Fruit fly (Drosophila melanogaster): ENCODE results near the gene CG17380.

Gene CG17380

DNA sequence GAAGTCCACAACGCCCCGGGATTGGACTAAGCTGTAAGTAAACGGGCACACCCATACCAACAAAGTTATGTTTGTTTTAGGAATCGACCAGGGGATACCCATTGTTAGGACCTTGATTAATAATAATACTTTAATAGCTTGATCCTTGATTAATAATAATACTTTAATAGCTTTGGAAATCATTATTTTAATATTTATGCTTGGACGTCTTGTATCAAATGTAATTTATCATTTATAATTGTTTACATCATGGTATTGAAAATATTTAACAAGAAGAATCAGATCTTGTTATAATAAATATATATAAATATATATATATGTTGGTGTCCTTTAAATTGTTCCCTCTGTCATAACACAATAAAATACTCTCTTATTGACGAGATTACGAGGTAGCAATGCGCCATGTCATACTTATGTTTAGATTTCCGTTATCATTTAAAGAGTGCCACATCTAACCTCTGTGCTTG is 46.6 kb downstream of the CG17380 start (continued):
- TF ChIP-seq CG2199 (GFP tag; IDR thresholded peaks at IDR 0.05) = no peak
- peak; percentile 68 for TF ChIP-seq trem (tag; optimal IDR thresholded peaks at IDR 0.05)
- TF ChIP-seq CG10565 (GFP tag; optimal IDR thresholded peaks at IDR 0.05) = no peak
- TF ChIP-seq CG12299 (tag; optimal IDR thresholded peaks at IDR 0.05) = peak; percentile 67
- no peak for TF ChIP-seq HLH4C (GFP tag; IDR thresholded peaks at IDR 0.05; ENCODE audit: partially characterized antibody)
- TF ChIP-seq NFAT (GFP tag; IDR thresholded peaks at IDR 0.05) = peak; percentile 53
- peak; percentile 49 for TF ChIP-seq CG6654 (GFP tag; optimal IDR thresholded peaks at IDR 0.05)
- TF ChIP-seq cg (GFP tag; optimal IDR thresholded peaks at IDR 0.05) = peak; percentile 59
- TF ChIP-seq CG7745 (tag; optimal IDR thresholded peaks at IDR 0.05) = no peak
- peak; percentile 68 for TF ChIP-seq Nf-YA (GFP tag; IDR thresholded peaks at IDR 0.05)
- TF ChIP-seq Lpt (GFP tag; optimal IDR thresholded peaks at IDR 0.05) = no peak
- TF ChIP-seq Hr3 (GFP tag; optimal IDR thresholded peaks at IDR 0.05) = peak; percentile 89
- TF ChIP-seq Hr78 (GFP tag; optimal IDR thresholded peaks at IDR 0.05) = peak in 1 of 2 experiments; percentile 63
- peak; percentile 95 for TF ChIP-seq gem (tag; optimal IDR thresholded peaks at IDR 0.05)
- peak; percentile 31 for TF ChIP-seq MTF-1 (GFP tag; optimal IDR thresholded peaks at IDR 0.05; ENCODE audit: borderline replicate concordance)
- peak; percentile 73 for TF ChIP-seq B-H1 (GFP tag; IDR thresholded peaks at IDR 0.05)
- TF ChIP-seq danr (GFP tag; IDR thresholded peaks at IDR 0.05) = 0 out of 2 replicates have a peak, but pooled peaks have one; percentile 14
- TF ChIP-seq gce (GFP tag; IDR thresholded peaks at IDR 0.05) = peak; percentile 66; the same call in 1 of the 3 replicates
- TF ChIP-seq Tbp (GFP tag; optimal IDR thresholded peaks at IDR 0.05) = no peak
- peak; percentile 39 for TF ChIP-seq CG4617 (GFP tag; optimal IDR thresholded peaks at IDR 0.05; ENCODE audit: borderline replicate concordance)
- peak; percentile 92 for TF ChIP-seq CG18262 (tag; optimal IDR thresholded peaks at IDR 0.05)
- peak; percentile 60 for TF ChIP-seq croc (GFP tag; conservative IDR thresholded peaks at IDR 0.05)
- peak; percentile 91 for TF ChIP-seq Sox100B (GFP tag; optimal IDR thresholded peaks at IDR 0.05)
- TF ChIP-seq gsb (GFP tag; IDR thresholded peaks at IDR 0.05) = peak; percentile 55; the same call in 1 of the 2 replicates
- TF ChIP-seq tin (GFP tag; optimal IDR thresholded peaks at IDR 0.05) = peak; percentile 62
- no peak for TF ChIP-seq Atf-2 (GFP tag; optimal IDR thresholded peaks at IDR 0.05)
- peak; percentile 78 for TF ChIP-seq CG3726 (GFP tag; IDR thresholded peaks at IDR 0.05)
- TF ChIP-seq sna (GFP tag; IDR thresholded peaks at IDR 0.05; ENCODE audit: partially characterized antibody) = no peak
- TF ChIP-seq CG18619 (GFP tag; optimal IDR thresholded peaks at IDR 0.05) = peak; percentile 88
- peak; percentile 81 for TF ChIP-seq stc (GFP tag; IDR thresholded peaks at IDR 0.05)
- TF ChIP-seq CG10462 (GFP tag; optimal IDR thresholded peaks at IDR 0.05) = peak; percentile 73
- no peak for TF ChIP-seq YL-1 (GFP tag; optimal IDR thresholded peaks at IDR 0.05)
- peak; percentile 90 for TF ChIP-seq CG9727 (GFP tag; optimal IDR thresholded peaks at IDR 0.05)
- TF ChIP-seq CG3065 (GFP tag; optimal IDR thresholded peaks at IDR 0.05) = peak; percentile 56
- peak; percentile 83 for TF ChIP-seq CG18599 (GFP tag; optimal IDR thresholded peaks at IDR 0.05)
- TF ChIP-seq Aef1 (GFP tag; IDR thresholded peaks at IDR 0.05) = peak; percentile 59; the same call in 2 of the 3 replicates
- TF ChIP-seq lola (GFP tag; optimal IDR thresholded peaks at IDR 0.05) = peak in 1 of 3 experiments; percentile 90
- no peak for TF ChIP-seq gcm2 (GFP tag; optimal IDR thresholded peaks at IDR 0.05)
- no peak for TF ChIP-seq CG14965 (GFP tag; optimal IDR thresholded peaks at IDR 0.05; ENCODE audit: borderline replicate concordance)
- peak; percentile 92 for TF ChIP-seq CG17385 (GFP tag; optimal IDR thresholded peaks at IDR 0.05)
- TF ChIP-seq eve (GFP tag; optimal IDR thresholded peaks at IDR 0.05) = no peak
- TF ChIP-seq zen (tag; optimal IDR thresholded peaks at IDR 0.05) = peak; percentile 73
- TF ChIP-seq CG33557 (GFP tag; optimal IDR thresholded peaks at IDR 0.05) = peak; percentile 74
- no peak for TF ChIP-seq Stat92E (GFP tag; optimal IDR thresholded peaks at IDR 0.05)
- TF ChIP-seq H15 (GFP tag; IDR thresholded peaks at IDR 0.05) = no peak
- TF ChIP-seq CG1233 (GFP tag; optimal IDR thresholded peaks at IDR 0.05) = peak; percentile 84
- peak; percentile 76 for TF ChIP-seq zfh1 (GFP tag; IDR thresholded peaks at IDR 0.05)
- no peak for TF ChIP-seq sima (GFP tag; optimal IDR thresholded peaks at IDR 0.05)
- 0 out of 2 replicates have a peak, but pooled peaks have one; percentile 16 for TF ChIP-seq klu (GFP tag; IDR thresholded peaks at IDR 0.05)
- no peak for TF ChIP-seq CG9876 (GFP tag; optimal IDR thresholded peaks at IDR 0.05)

Data from whole organism, embryonic.